Fruit fly (Drosophila melanogaster) whole organism: ENCODE measurements around the gene CG15602.
"Not testable (repeated sequence)": the region's sequence is repeated elsewhere in the genome, so short reads cannot be mapped to it uniquely, and the experiment has no call there.

Source experiments
- CG8478 ChIP-seq: fragments of >200 bp; optimal IDR thresholded peaks from 2 replicates; lab custom pipeline; 2018; ENCODE audit warnings: inconsistent platforms
- Dll ChIP-seq: fragments of >200 bp; optimal IDR thresholded peaks from 2 replicates; lab custom pipeline; 2017
- EcR ChIP-seq, 2 experiments: fragments of >200 bp; optimal IDR thresholded peaks; 2 replicates each; lab custom pipeline; 2017; ENCODE audit warnings: missing biosample characterization in 2 of 2, missing genetic modification characterization in 2 of 2, missing genetic modification reagents in 2 of 2
- pan ChIP-seq: fragments of >200 bp; optimal IDR thresholded peaks from 2 replicates; lab custom pipeline; 2017
- psq ChIP-seq: fragments of >200 bp; optimal IDR thresholded peaks from 2 replicates; lab custom pipeline; 2017
- usp ChIP-seq: fragments of >200 bp; optimal IDR thresholded peaks from 2 replicates; lab custom pipeline; 2017; ENCODE audit warnings: missing biosample characterization, missing genetic modification characterization, mixed read lengths

Gene CG15602

DNA sequence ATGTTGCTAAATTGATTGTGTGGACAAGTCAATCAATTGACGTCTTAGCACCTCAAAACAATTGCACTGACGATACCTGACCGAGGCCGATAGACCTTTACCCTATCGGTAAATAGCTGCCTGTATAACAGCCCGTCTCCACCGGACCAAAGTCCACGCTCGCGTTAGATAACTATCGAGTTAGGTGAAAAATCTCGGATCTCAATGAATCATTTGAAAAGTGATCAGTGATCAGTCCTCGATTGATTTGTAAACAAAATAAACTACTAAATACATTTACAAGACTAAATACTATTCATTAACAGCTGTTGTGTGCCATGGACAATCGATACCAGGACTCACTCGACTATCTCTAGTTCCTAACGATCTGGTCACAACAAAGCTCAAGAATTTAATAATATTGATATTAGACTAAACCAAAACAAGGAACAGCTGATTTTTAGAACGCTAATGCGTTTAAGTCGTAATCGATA is at the start of gene CG15602, which contains the start of gene sordd2:
CG15602 (plus strand) TSS at position 342 of the 473 bp plus-strand sequence.
sordd2 (minus strand) TSS at position 78 of the 473 bp plus-strand sequence.
- TF ChIP-seq psq (lab: Kevin White, UChicago); EcR (GFP tag; optimal IDR thresholded peaks at IDR 0.05; lab: Kevin White, UChicago); usp (GFP tag; lab: Kevin White, UChicago): not testable (repeated sequence)

DNA sequence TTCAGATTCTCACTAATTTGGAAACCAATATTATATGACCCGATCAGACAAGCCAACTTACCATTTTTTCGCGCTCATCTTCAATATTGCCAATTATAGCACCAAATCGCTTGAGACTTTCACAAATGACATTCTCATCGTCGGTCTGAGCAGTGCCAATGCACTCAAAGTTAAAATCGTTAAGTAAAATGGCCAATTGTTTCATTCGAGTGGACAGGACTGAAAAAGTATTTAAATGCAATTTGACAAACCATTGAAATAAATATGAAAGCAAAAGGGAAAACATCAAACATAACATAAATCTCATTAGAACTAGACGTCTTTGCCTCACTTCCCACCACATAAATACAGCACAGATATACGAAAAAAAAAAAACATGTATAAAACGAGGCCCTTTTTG is 43.2 kb upstream of the CG15602 start, which contains the start of gene CG8260:
CG8260 (plus strand) TSS at position 301 of the 400 bp plus-strand sequence.
- TF ChIP-seq EcR (GFP tag; optimal IDR thresholded peaks at IDR 0.05; lab: Kevin White, UChicago) (no peak), psq (lab: Kevin White, UChicago) (no peak), pan (lab: Kevin White, UChicago) (no peak), usp (GFP tag; lab: Kevin White, UChicago) (no peak), CG8478 (lab: Kevin White, UChicago) (no peak), Dll (lab: Kevin White, UChicago) (no peak)

DNA sequence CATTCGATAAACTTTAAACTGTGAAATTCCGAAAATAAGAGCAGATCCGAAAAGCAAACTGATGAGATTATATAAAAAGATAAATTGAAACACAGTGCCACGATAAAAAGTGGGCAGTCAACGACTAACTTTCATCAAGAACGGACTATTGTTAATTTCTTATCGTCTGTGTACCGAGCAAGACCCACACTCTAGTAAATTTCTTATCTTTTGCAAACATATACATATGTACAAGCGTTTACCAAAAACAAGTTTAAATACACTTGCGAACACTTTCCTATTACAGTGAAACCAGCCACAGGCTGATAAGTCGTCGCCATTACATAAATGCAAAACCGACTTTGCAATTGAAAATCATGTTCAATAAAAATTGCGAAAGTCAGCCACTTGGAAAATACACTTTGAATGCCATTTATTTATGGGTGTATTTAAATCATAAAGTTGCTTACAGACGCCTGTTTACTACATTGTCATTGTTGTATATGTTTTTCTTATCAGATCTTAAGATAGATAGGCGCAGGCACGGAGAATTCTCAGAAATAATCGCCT is 40.5 kb upstream of the CG15602 start:
- TF ChIP-seq Dll (lab: Kevin White, UChicago) (no peak), EcR (GFP tag; optimal IDR thresholded peaks at IDR 0.05; lab: Kevin White, UChicago) (no peak), CG8478 (lab: Kevin White, UChicago) (no peak), usp (GFP tag; lab: Kevin White, UChicago) (no peak), pan (lab: Kevin White, UChicago) (no peak)

DNA sequence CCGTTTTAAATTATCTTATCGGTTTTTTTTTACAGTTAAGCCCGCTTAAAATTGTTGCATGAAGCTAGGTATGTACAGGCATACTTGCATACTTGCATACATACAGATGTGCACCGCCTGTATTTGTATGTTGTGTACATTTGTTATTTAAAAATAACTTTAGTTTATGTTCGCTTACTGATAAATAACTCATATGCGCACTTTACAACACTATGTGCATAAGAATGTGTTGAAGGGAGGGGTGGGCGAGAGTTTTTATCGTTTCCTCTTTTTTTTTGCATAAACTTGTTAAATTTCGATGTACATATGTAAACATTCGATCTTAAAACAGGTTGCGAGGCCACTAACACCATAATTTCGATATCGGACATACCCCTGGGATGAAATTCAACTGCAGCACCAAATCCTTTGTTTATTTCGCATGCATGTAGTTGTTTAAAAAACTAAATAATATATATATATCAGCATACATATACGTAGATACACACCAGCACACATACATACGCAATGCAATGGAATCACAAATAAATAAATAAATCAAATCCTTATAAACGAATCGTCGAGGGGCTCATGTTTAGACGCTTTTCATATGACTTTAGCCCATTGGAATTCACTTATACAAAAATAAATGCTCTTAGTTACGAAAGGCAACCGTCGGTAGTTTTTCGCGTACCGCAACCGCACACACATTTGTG is 39.3 kb upstream of the CG15602 start:
- TF ChIP-seq CG8478 (lab: Kevin White, UChicago) (no peak), pan (lab: Kevin White, UChicago) (peak; percentile 32)

DNA sequence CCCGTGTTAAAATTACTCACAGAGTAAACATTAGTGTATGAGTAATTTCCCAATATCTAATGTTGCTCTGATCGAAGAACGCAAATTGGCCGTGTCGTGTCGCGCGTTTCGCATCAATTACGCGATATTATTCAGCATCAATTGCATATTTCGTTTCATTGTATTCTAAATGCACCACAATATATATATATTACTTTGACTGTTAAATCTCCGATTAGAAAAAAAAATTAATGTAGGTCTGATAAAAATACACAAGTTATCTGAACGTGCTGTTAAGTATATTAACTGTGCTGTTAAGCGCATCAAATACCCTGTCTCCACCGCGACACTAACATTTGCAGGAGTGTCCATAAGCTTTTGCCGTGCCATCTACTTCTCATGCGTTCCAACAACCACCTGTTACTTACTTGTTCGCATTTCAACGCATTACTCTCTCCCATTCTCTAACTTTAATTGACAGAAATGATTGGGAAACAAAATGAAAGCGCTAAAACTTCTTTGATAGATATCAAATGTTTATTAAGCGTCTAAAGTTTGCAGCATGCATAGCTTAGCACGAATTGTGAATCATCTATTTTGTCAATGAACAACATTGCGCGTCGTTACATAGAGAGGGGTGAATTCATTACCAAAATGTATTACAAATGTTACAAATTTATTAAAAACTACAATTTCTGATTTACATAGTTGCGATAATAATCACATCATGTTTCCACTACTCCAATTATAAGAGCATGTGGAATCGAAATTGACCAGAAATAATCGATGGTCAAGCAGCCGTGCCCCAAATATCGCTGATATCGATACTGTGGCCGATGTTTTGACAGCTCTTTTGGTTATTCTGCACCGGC is 38.6 kb upstream of the CG15602 start, which contains the start of the genes Graf and mRpL3:
Graf (minus strand) TSS at position 287 of the 851 bp plus-strand sequence.
mRpL3 (plus strand) TSS at position 802 of the 851 bp plus-strand sequence.
- no peak for TF ChIP-seq psq (lab: Kevin White, UChicago)
- TF ChIP-seq pan (lab: Kevin White, UChicago), result no peak
- no peak for TF ChIP-seq EcR (GFP tag; optimal IDR thresholded peaks at IDR 0.05; lab: Kevin White, UChicago)
- TF ChIP-seq usp (GFP tag; lab: Kevin White, UChicago), result no peak
- no peak for TF ChIP-seq CG8478 (lab: Kevin White, UChicago)
- TF ChIP-seq Dll (lab: Kevin White, UChicago), result no peak

DNA sequence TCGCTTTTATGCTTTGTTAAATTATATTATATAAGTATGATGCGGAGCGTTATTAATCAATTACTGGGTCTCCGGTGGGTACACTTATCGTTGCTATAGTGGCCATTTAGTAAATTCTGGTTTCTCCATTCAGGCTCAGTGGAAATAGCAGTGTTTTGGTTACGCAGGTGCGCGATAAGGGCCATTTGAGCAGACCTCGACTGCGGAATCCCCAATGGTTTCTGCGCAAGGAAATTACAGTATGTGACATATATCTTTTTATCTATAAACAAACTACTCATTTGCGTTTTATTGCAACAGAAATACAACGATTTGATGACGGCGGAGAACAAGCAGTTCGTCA is 38.0 kb upstream of the CG15602 start:
- TF ChIP-seq EcR (GFP tag; optimal IDR thresholded peaks at IDR 0.05; lab: Kevin White, UChicago) (no peak), Dll (lab: Kevin White, UChicago) (no peak), pan (lab: Kevin White, UChicago) (no peak), CG8478 (lab: Kevin White, UChicago) (no peak), psq (lab: Kevin White, UChicago) (no peak), usp (GFP tag; lab: Kevin White, UChicago) (no peak)

DNA sequence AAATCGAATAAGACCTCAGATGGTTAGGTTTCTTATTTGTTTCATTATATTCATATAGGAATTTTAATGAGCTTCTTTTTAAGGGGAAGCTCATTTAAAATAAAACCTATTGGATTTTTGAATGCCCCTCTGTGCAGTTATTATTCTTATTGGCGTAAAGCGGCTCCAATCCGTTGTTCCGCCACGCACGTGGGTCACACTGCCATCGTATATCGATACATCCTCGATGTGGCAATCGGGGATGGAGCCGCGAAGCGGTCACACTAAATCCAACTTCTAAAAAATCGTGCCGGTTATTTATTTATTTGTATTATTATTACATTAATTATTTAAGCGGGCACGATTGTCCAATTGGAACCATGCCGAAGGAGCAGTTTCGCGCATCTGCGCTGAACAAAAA is 36.5 kb upstream of the CG15602 start, which contains the start of gene Polr3A:
Polr3A (plus strand) TSS at position 234 of the 400 bp plus-strand sequence.
- TF ChIP-seq Dll (lab: Kevin White, UChicago) (no peak), CG8478 (lab: Kevin White, UChicago) (no peak), usp (GFP tag; lab: Kevin White, UChicago) (no peak), EcR (GFP tag; optimal IDR thresholded peaks at IDR 0.05; lab: Kevin White, UChicago) (no peak), pan (lab: Kevin White, UChicago) (no peak), psq (lab: Kevin White, UChicago) (no peak)

DNA sequence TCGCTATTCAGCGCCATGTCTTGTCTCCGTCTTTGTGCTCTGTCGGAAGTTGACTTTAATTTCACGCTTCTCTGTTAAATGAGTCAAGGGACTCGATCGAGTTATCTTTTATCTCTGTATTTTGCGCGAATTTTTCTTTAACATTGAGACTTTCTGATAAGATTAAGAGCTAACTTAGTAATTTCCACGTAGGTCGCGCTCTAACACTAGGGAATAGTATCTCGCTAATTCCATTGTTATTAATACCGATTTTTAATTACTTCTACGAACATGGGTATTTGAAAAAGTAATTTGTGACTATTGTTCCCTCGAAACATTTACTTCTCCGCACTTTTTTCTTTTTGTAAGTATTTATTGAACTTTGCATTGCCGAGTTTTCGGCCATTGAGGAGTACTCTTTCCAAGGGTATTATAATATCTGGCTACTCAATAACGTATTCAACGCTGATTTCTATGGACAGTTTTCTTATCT is 32.8 kb upstream of the CG15602 start, which contains the start of gene CG8952:
CG8952 (minus strand) TSS at position 51 of the 472 bp plus-strand sequence.
- TF ChIP-seq pan (lab: Kevin White, UChicago), result no peak
- TF ChIP-seq usp (GFP tag; lab: Kevin White, UChicago), result no peak
- TF ChIP-seq Dll (lab: Kevin White, UChicago), result no peak
- no peak for TF ChIP-seq EcR (GFP tag; optimal IDR thresholded peaks at IDR 0.05; lab: Kevin White, UChicago)
- no peak for TF ChIP-seq psq (lab: Kevin White, UChicago)
- TF ChIP-seq CG8478 (lab: Kevin White, UChicago), result no peak

DNA sequence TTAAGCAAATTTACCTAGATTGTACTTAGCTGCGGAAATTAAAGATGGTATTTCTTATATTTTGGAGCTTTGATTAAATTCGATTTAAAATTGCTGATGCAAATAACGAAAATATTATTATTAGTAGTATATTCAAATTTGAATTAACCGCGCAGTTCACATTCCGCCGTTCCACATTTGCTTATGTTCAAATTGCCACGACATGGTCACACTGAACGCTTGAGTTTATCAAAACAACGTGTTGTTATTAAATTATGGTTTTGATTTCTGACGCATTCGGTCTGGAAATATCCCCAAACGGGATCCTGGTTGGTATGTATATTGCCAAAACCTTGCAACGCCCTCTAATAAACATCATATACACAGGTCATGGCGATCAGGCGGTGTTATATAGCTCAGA is 29.8 kb upstream of the CG15602 start, which contains the start of gene CG33172:
CG33172 (plus strand) TSS at position 208 of the 400 bp plus-strand sequence.
- no peak for TF ChIP-seq EcR (GFP tag; optimal IDR thresholded peaks at IDR 0.05; lab: Kevin White, UChicago)

DNA sequence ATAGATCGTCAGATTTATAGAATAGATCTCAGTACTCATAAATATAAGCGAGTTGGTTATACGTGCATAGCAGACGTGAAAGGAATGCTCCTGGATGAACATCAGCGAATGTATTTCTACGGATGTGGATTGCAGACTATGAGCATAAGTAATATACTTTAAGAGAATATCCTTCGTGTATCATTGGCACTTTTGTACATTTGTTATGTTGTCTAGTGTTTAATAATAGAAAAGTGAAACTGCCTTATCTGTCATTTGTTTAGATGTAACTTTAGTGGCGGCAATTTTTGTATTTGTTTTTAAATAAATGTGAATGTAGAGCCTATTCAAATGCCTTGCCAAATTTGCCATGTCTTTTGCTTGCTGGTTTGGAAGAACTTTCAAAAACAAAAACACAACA is 26.6 kb upstream of the CG15602 start, which contains the start of gene CG43672:
CG43672 (plus strand) TSS at position 301 of the 400 bp plus-strand sequence.
- TF ChIP-seq EcR (GFP tag; optimal IDR thresholded peaks at IDR 0.05; lab: Kevin White, UChicago) (no peak), usp (GFP tag; lab: Kevin White, UChicago) (no peak), pan (lab: Kevin White, UChicago) (no peak), Dll (lab: Kevin White, UChicago) (no peak), psq (lab: Kevin White, UChicago) (no peak), CG8478 (lab: Kevin White, UChicago) (no peak)
